Worm (Caenorhabditis elegans) whole organism, late embryonic: Measurements from ENCODE around the gene rpn-1.
A peak's percentile ranks its signal among the peaks of the same experiment; 100 is the strongest.

ENCODE experiments used
- C08G9.2 ChIP-seq: sonication (generic microtip); optimal IDR thresholded peaks from 2 replicates; lab custom pipeline; 2016; ENCODE audit warnings: mild to moderate bottlenecking, missing genetic modification characterization, moderate library complexity, missing compliant biosample characterization
- T23F11.4 ChIP-seq: fragments of 200-800 bp; sonication (Bioruptor generic); optimal IDR thresholded peaks from 2 replicates; lab custom pipeline; 2018; ENCODE audit warnings: mild to moderate bottlenecking, missing genetic modification characterization, missing compliant biosample characterization
- ahr-1 ChIP-seq: sonication (generic microtip); optimal IDR thresholded peaks from 2 replicates; lab custom pipeline; 2016; ENCODE audit warnings: missing genetic modification characterization, missing compliant biosample characterization
- ama-1 ChIP-seq: fragments of 150-350 bp; optimal IDR thresholded peaks from 2 replicates; lab custom pipeline; 2014
- ceh-14 ChIP-seq: sonication (generic microtip); optimal IDR thresholded peaks from 2 replicates; lab custom pipeline; 2016; ENCODE audit warnings: missing genotype, missing genetic modification characterization, missing compliant biosample characterization
- ceh-2 ChIP-seq: sonication (generic microtip); optimal IDR thresholded peaks from 2 replicates; lab custom pipeline; 2016; ENCODE audit warnings: missing genotype, missing genetic modification characterization, missing compliant biosample characterization
- ceh-22 ChIP-seq: sonication (generic microtip); optimal IDR thresholded peaks from 2 replicates; lab custom pipeline; 2017; ENCODE audit warnings: missing biosample characterization, missing genetic modification characterization
- ceh-31 ChIP-seq: sonication (generic microtip); optimal IDR thresholded peaks from 2 replicates; lab custom pipeline; 2016; ENCODE audit warnings: missing genetic modification characterization, missing compliant biosample characterization
- ceh-6 ChIP-seq: fragments of 200-800 bp; sonication (Bioruptor generic); optimal IDR thresholded peaks from 2 replicates; lab custom pipeline; 2018; ENCODE audit warnings: mild to moderate bottlenecking, missing genetic modification characterization, missing compliant biosample characterization
- ceh-9 ChIP-seq: sonication (generic microtip); optimal IDR thresholded peaks from 2 replicates; lab custom pipeline; 2016; ENCODE audit warnings: mild to moderate bottlenecking, missing genetic modification characterization, inconsistent platforms, missing compliant biosample characterization
- che-1 ChIP-seq: sonication (generic microtip); optimal IDR thresholded peaks from 2 replicates; lab custom pipeline; 2016; ENCODE audit warnings: mild to moderate bottlenecking, missing genetic modification characterization, missing compliant biosample characterization
- dmd-4 ChIP-seq: sonication (generic microtip); optimal IDR thresholded peaks from 2 replicates; lab custom pipeline; 2016; ENCODE audit warnings: borderline replicate concordance, missing genetic modification characterization, missing compliant biosample characterization
- elt-2 ChIP-seq: sonication (generic microtip); optimal IDR thresholded peaks from 2 replicates; lab custom pipeline; 2016; ENCODE audit warnings: missing genetic modification reagents, missing genetic modification characterization, missing compliant biosample characterization
- elt-4 ChIP-seq: sonication (generic microtip); optimal IDR thresholded peaks from 2 replicates; lab custom pipeline; 2016; ENCODE audit warnings: missing genetic modification characterization, missing compliant biosample characterization
- ets-4 ChIP-seq: sonication (generic microtip); optimal IDR thresholded peaks from 2 replicates; lab custom pipeline; 2016; ENCODE audit warnings: missing genetic modification characterization, missing compliant biosample characterization
- eyg-1 ChIP-seq: sonication (generic microtip); optimal IDR thresholded peaks from 2 replicates; lab custom pipeline; 2016; ENCODE audit warnings: missing genotype, missing genetic modification characterization, missing compliant biosample characterization
- gmeb-2 ChIP-seq: sonication (generic microtip); optimal IDR thresholded peaks from 2 replicates; lab custom pipeline; 2016; ENCODE audit warnings: missing genetic modification characterization, inconsistent platforms, missing compliant biosample characterization
- hlh-15 ChIP-seq: sonication (generic microtip); optimal IDR thresholded peaks from 2 replicates; lab custom pipeline; 2016; ENCODE audit warnings: missing genetic modification characterization, missing compliant biosample characterization
- hlh-30 ChIP-seq: sonication (generic microtip); optimal IDR thresholded peaks from 2 replicates; lab custom pipeline; 2017; ENCODE audit warnings: antibody characterized with exemption, missing genetic modification characterization, missing compliant biosample characterization; ENCODE audit not compliant: insufficient read depth
- lim-6 ChIP-seq: sonication (generic microtip); optimal IDR thresholded peaks from 2 replicates; lab custom pipeline; 2016; ENCODE audit warnings: missing genetic modification characterization, missing compliant biosample characterization
- lin-11 ChIP-seq: fragments of 200-800 bp; sonication (Bioruptor generic); optimal IDR thresholded peaks from 2 replicates; lab custom pipeline; 2018; ENCODE audit warnings: mild to moderate bottlenecking, missing genetic modification characterization, missing compliant biosample characterization
- madf-2 ChIP-seq: sonication (generic microtip); optimal IDR thresholded peaks from 2 replicates; lab custom pipeline; 2017; ENCODE audit warnings: missing genetic modification characterization, missing compliant biosample characterization
- mec-3 ChIP-seq: sonication (generic microtip); optimal IDR thresholded peaks from 2 replicates; lab custom pipeline; 2016; ENCODE audit warnings: borderline replicate concordance, missing genetic modification characterization, missing compliant biosample characterization
- nfya-1 ChIP-seq: sonication (generic microtip); optimal IDR thresholded peaks from 2 replicates; lab custom pipeline; 2017; ENCODE audit warnings: missing genetic modification characterization, mild to moderate bottlenecking, missing compliant biosample characterization, antibody characterized with exemption, moderate library complexity
- nhr-11 ChIP-seq: fragments of 150-350 bp; optimal IDR thresholded peaks from 2 replicates; lab custom pipeline; 2014; ENCODE audit warnings: missing biosample characterization, missing genetic modification characterization
- nhr-232 ChIP-seq: sonication (generic microtip); optimal IDR thresholded peaks from 2 replicates; lab custom pipeline; 2016; ENCODE audit warnings: missing genetic modification characterization, missing compliant biosample characterization
- npax-4 ChIP-seq: sonication (generic microtip); optimal IDR thresholded peaks from 2 replicates; lab custom pipeline; 2016; ENCODE audit warnings: missing genetic modification characterization, missing compliant biosample characterization
- odd-2 ChIP-seq: sonication (generic microtip); optimal IDR thresholded peaks from 2 replicates; lab custom pipeline; 2017; ENCODE audit warnings: antibody characterized with exemption, mild to moderate bottlenecking, missing genetic modification characterization, missing compliant biosample characterization
- pag-3 ChIP-seq: sonication (generic microtip); optimal IDR thresholded peaks from 2 replicates; lab custom pipeline; 2016; ENCODE audit warnings: missing compliant biosample characterization, missing genetic modification characterization, borderline replicate concordance
- pat-9 ChIP-seq: fragments of 200-800 bp; sonication (Bioruptor generic); optimal IDR thresholded peaks from 2 replicates; lab custom pipeline; 2018; ENCODE audit warnings: mild to moderate bottlenecking, missing genetic modification characterization, moderate library complexity, missing compliant biosample characterization
- pha-2 ChIP-seq: sonication (generic microtip); optimal IDR thresholded peaks from 2 replicates; lab custom pipeline; 2017; ENCODE audit warnings: mild to moderate bottlenecking, missing genetic modification characterization, missing compliant biosample characterization
- ref-2 ChIP-seq: sonication (generic microtip); optimal IDR thresholded peaks from 2 replicates; lab custom pipeline; 2016; ENCODE audit warnings: missing genetic modification characterization, missing compliant biosample characterization
- rnt-1 ChIP-seq: sonication (generic microtip); optimal IDR thresholded peaks from 2 replicates; lab custom pipeline; 2016; ENCODE audit warnings: missing genetic modification characterization, missing compliant biosample characterization
- sdc-2 ChIP-seq: sonication (generic microtip); optimal IDR thresholded peaks from 2 replicates; lab custom pipeline; 2016; ENCODE audit warnings: missing genotype, missing genetic modification characterization, missing compliant biosample characterization
- sox-2 ChIP-seq: fragments of 200-800 bp; sonication (Bioruptor generic); IDR thresholded peaks from 2 replicates; pipeline ENCODE4 v1.3.6; 2022; ENCODE audit warnings: missing genetic modification reagents, missing genetic modification characterization, missing compliant biosample characterization
- sox-4 ChIP-seq: sonication (generic microtip); optimal IDR thresholded peaks from 2 replicates; lab custom pipeline; 2017; ENCODE audit warnings: mild to moderate bottlenecking, missing genetic modification characterization, inconsistent platforms, missing compliant biosample characterization
- tbx-2 ChIP-seq: sonication (generic microtip); optimal IDR thresholded peaks from 2 replicates; lab custom pipeline; 2016; ENCODE audit warnings: missing genetic modification characterization, missing compliant biosample characterization
- tbx-7 ChIP-seq: sonication (generic microtip); optimal IDR thresholded peaks from 2 replicates; lab custom pipeline; 2016; ENCODE audit warnings: missing genotype, missing genetic modification characterization, missing compliant biosample characterization
- ttx-3 ChIP-seq: sonication (generic microtip); optimal IDR thresholded peaks from 2 replicates; lab custom pipeline; 2016; ENCODE audit warnings: missing genetic modification reagents, missing genetic modification characterization, missing compliant biosample characterization
- ztf-16 ChIP-seq: sonication (generic microtip); optimal IDR thresholded peaks from 2 replicates; lab custom pipeline; 2017; ENCODE audit warnings: missing genetic modification characterization, missing compliant biosample characterization

Gene rpn-1

DNA sequence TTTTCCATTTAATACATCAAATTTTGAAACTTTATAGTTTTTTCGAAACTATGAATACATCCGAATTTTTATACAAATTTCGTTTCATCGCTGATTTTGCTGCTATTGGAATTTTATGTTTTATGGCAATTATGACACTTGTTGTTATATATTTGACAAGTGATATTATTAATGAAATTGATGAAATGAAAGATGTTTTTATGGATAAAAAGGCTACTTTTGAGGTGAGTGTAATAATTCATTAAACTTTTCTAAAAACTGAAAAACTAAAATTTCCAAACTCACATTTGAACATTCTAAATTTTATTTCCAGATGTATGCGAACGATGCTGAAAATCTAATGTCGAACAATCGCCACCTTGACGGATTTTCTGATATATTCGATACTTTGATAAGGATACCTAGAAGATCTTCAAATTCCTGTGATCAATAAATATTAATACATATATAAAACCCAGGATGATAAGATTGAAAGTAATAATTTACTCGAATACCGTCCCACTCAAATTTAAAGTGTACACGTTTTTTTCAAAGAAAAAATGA, 3.7 kb downstream of the rpn-1 start, which contains the start of the genes T22D1.17 and T22D1.8:
Gene T22D1.17 (plus strand): TSS at position 51 of the 543 bp plus-strand sequence.
Gene T22D1.8 (minus strand): TSS at position 402 of the 543 bp plus-strand sequence.
- TF ChIP-seq ttx-3 (tag; lab: Kevin White, UChicago) (no peak), nhr-11 (tag; lab: Kevin White, UChicago) (no peak), ceh-2 (tag; lab: Kevin White, UChicago) (no peak), npax-4 (no peak), ceh-9 (tag; lab: Kevin White, UChicago) (no peak), mec-3 (tag; lab: Kevin White, UChicago) (no peak), pat-9 (tag; lab: Kevin White, UChicago) (no peak), tbx-2 (tag; lab: Kevin White, UChicago) (no peak), madf-2 (tag; lab: Kevin White, UChicago) (no peak), ceh-22 (tag; lab: Kevin White, UChicago) (no peak), ahr-1 (no peak), ref-2 (tag; lab: Kevin White, UChicago) (no peak)

DNA sequence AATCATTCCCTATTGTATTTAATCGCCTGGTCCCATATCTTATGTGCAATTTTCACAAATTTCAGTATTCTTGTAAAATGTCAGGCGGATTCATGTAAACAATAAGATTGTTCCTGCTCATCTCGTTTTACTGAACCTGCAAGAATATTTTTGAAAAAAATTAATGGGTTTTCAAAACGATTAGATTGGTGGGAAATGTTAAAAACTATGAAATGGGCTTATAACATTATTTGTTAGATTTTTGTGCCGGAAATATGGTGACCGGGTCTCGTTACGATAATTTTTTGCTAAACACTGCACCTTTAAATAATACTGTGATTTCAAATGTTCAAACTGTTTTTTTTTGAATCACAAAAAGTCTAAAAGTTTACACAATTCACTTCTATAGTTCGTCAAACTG, 4.3 kb downstream of the rpn-1 start:
- TF ChIP-seq hlh-30 = no peak
- TF ChIP-seq, all 69 proteins: peak for 0

DNA sequence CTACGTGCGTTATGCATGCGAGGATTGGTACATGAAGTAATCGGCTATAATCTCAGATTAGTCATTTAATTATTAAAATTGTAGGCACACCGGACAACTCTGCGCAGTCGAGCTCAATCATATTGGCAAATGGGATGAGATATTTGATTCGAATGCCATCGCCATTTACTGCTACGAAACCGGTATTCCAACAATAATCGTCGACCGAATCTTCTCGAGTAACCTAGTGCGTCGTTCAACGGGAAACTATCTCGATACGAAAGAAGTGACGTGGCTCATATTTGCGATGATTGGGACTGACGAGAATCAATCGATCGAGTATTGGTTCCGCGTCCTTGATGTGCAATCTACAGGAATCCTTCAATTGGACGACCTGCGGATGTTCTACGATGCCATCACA, 5.1 kb downstream of the rpn-1 start:
- TF ChIP-seq ref-2 (tag; lab: Kevin White, UChicago) (no peak), sox-4 (tag; lab: Kevin White, UChicago) (no peak), ztf-16 (tag; lab: Kevin White, UChicago) (no peak), lin-11 (tag; lab: Kevin White, UChicago) (no peak), ceh-31 (tag; lab: Kevin White, UChicago) (no peak), ama-1 (lab: Kevin White, UChicago) (no peak), ceh-6 (GFP tag; lab: Kevin White, UChicago) (no peak), T23F11.4 (GFP tag; lab: Kevin White, UChicago) (no peak)

DNA sequence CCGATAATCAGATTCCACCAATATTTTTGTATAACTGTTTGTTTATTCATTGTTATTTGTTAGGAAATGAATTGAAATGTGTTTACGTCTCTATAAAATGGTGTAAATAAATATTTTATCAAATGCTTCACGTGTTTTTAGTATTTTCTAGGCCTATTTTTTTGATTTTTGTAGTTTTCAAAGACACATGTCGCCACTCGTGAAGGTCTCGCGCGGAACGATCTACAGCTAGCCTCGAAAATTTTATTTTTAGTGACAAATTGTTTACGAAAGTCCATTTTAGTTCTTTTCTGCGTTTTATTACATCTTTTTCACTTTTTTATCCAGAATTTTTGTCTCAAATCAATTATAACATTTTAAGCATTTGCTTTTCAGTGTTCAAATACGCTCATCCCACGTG, 6.1 kb downstream of the rpn-1 start, which contains the start of gene T22D1.5:
Gene T22D1.5 (plus strand): TSS at position 376 of the 400 bp plus-strand sequence.
- TF ChIP-seq lin-11 (tag; lab: Kevin White, UChicago) (no peak), elt-2 (tag; lab: Kevin White, UChicago) (no peak), dmd-4 (tag; lab: Kevin White, UChicago) (no peak), ceh-14 (tag; lab: Kevin White, UChicago) (no peak), nhr-232 (tag; lab: Kevin White, UChicago) (no peak), sox-2 (GFP tag; lab: Robert Waterston, UW) (no peak), lim-6 (tag; lab: Kevin White, UChicago) (no peak), ama-1 (lab: Kevin White, UChicago) (no peak), pag-3 (tag; lab: Kevin White, UChicago) (no peak), eyg-1 (no peak), ttx-3 (tag; lab: Kevin White, UChicago) (no peak), ztf-16 (tag; lab: Kevin White, UChicago) (no peak), T23F11.4 (GFP tag; lab: Kevin White, UChicago) (no peak)

DNA sequence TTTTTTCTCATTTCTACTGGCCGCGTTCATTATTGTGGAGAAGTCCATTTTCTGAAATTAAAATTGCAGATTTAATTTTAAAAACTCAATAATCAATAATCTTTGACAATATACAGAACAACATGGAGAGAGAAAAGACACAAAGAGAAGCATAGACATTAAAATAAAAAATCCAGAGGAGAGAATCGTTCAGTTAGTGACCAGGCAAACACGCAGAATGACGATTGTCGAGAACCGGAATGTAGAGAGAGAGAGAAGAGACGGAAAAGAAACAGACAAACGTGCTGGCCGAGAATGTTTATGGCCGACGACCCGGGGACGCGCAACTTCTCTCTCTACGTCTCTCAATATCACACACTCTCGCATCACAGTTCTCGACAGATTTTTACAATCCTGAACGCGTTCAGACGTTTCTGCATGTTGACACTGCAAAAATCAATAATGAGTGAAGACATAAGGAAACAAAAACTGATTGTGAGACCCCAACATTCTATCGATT, 22.1 kb downstream of the rpn-1 start, which contains the start of the genes T05A12.3 and T05A12.4:
Gene T05A12.3 (minus strand): TSS at position 51 of the 499 bp plus-strand sequence.
Gene T05A12.4 (plus strand): TSS at position 348 of the 499 bp plus-strand sequence.
- TF ChIP-seq ceh-31 (tag; lab: Kevin White, UChicago) = peak; percentile 89
- TF ChIP-seq npax-4 = no peak
- TF ChIP-seq ceh-2 (tag; lab: Kevin White, UChicago) = peak; percentile 42
- TF ChIP-seq ztf-16 (tag; lab: Kevin White, UChicago) = no peak
- TF ChIP-seq nfya-1 = peak; percentile 54
- TF ChIP-seq sdc-2 (tag; lab: Kevin White, UChicago) = no peak
- TF ChIP-seq che-1 (tag; lab: Kevin White, UChicago) = no peak
- peak; percentile 62 for TF ChIP-seq ets-4 (tag; lab: Kevin White, UChicago)
- peak; percentile 58 for TF ChIP-seq C08G9.2 (tag; lab: Kevin White, UChicago)
- peak; percentile 40 for TF ChIP-seq rnt-1 (tag; lab: Kevin White, UChicago)
- TF ChIP-seq odd-2 = no peak
- TF ChIP-seq tbx-7 (tag; lab: Kevin White, UChicago) = no peak
- no peak for TF ChIP-seq pha-2 (tag; lab: Kevin White, UChicago)
- TF ChIP-seq T23F11.4 (GFP tag; lab: Kevin White, UChicago) = no peak
- TF ChIP-seq elt-4 (tag; lab: Kevin White, UChicago) = no peak
- no peak for TF ChIP-seq pag-3 (tag; lab: Kevin White, UChicago)
- TF ChIP-seq gmeb-2 = no peak
- no peak for TF ChIP-seq hlh-15 (tag; lab: Kevin White, UChicago)
- TF ChIP-seq tbx-2 (tag; lab: Kevin White, UChicago) = peak; percentile 40
- TF ChIP-seq lim-6 (tag; lab: Kevin White, UChicago) = peak; percentile 40
